Worm (Caenorhabditis elegans): Measurements from ENCODE around the gene T02H6.5.

Gene T02H6.5

ce11 chrII:684811-685210 is at the start of gene T02H6.5:
Gene T02H6.5 (plus strand): TSS chrII:685111.
- no peak for TF ChIP-seq unc-62 (GFP tag; optimal IDR thresholded peaks at IDR 0.05)

ce11 chrII:639467-639866 is 45.4 kb upstream of the T02H6.5 start, which contains the start of gene K07E8.6:
Gene K07E8.6 (minus strand): TSS chrII:639567.
- no peak for TF ChIP-seq unc-62 (GFP tag; optimal IDR thresholded peaks at IDR 0.05)

- no peak for TF ChIP-seq unc-62 (GFP tag; optimal IDR thresholded peaks at IDR 0.05)
These were observed 41.2 kb upstream of the T02H6.5 start for ce11 chrII:643733-644132.

- no peak for TF ChIP-seq unc-62 (GFP tag; optimal IDR thresholded peaks at IDR 0.05)
These were observed 34.4 kb upstream of the T02H6.5 start, which contains the start of the genes K07E8.7 and frpr-14 for ce11 chrII:650321-651005. Gene K07E8.7 (minus strand): TSS chrII:650367. Gene frpr-14 (plus strand): TSS chrII:650955.

ce11 chrII:651324-651723 is 33.6 kb upstream of the T02H6.5 start:
- TF ChIP-seq unc-62 (GFP tag; optimal IDR thresholded peaks at IDR 0.05): no peak

- no peak for TF ChIP-seq unc-62 (GFP tag; optimal IDR thresholded peaks at IDR 0.05)
These were observed 26.5 kb upstream of the T02H6.5 start, which contains the start of gene sdz-24 for ce11 chrII:658369-658768. Gene sdz-24 (plus strand): TSS chrII:658669.

- TF ChIP-seq unc-62 (GFP tag; optimal IDR thresholded peaks at IDR 0.05): no peak
These were observed 23.2 kb upstream of the T02H6.5 start, which contains the start of gene sri-45 for ce11 chrII:661696-662095. Gene sri-45 (minus strand): TSS chrII:661796.

- TF ChIP-seq unc-62 (GFP tag; optimal IDR thresholded peaks at IDR 0.05): no peak
These were observed 17.0 kb upstream of the T02H6.5 start for ce11 chrII:667864-668263.

- no peak for TF ChIP-seq unc-62 (GFP tag; optimal IDR thresholded peaks at IDR 0.05)
These were observed 13.9 kb upstream of the T02H6.5 start, which contains the start of gene sri-46 for ce11 chrII:671025-671424. Gene sri-46 (minus strand): TSS chrII:671125.

ce11 chrII:674116-674515 is 10.8 kb upstream of the T02H6.5 start, which contains the start of gene Y39F10C.3:
Gene Y39F10C.3 (plus strand): TSS chrII:674416.
- no peak for TF ChIP-seq unc-62 (GFP tag; optimal IDR thresholded peaks at IDR 0.05)

- TF ChIP-seq unc-62 (GFP tag; optimal IDR thresholded peaks at IDR 0.05): no peak
These were observed 9.6 kb upstream of the T02H6.5 start, which contains the start of gene Y39F10C.1 for ce11 chrII:675303-675702. Gene Y39F10C.1 (plus strand): TSS chrII:675603.

- no peak for TF ChIP-seq unc-62 (GFP tag; optimal IDR thresholded peaks at IDR 0.05)
These were observed 9.1 kb upstream of the T02H6.5 start for ce11 chrII:675822-676221.

ce11 chrII:678581-678980 is 6.3 kb upstream of the T02H6.5 start, which contains the start of gene T02H6.9:
Gene T02H6.9 (plus strand): TSS chrII:678881.
- TF ChIP-seq unc-62 (GFP tag; optimal IDR thresholded peaks at IDR 0.05): no peak

- no peak for TF ChIP-seq unc-62 (GFP tag; optimal IDR thresholded peaks at IDR 0.05)
These were observed 4.3 kb upstream of the T02H6.5 start, which contains the start of the genes T02H6.10 and T02H6.8 for ce11 chrII:680612-681011. Gene T02H6.10 (minus strand): TSS chrII:680712. Gene T02H6.8 (plus strand): TSS chrII:680832.

ce11 chrII:682326-682725 is 2.6 kb upstream of the T02H6.5 start, which contains the start of gene T02H6.7:
Gene T02H6.7 (plus strand): TSS chrII:682626.
- TF ChIP-seq unc-62 (GFP tag; optimal IDR thresholded peaks at IDR 0.05): no peak

- no peak for TF ChIP-seq unc-62 (GFP tag; optimal IDR thresholded peaks at IDR 0.05)
These were observed 1.4 kb upstream of the T02H6.5 start, which contains the start of gene T02H6.6 for ce11 chrII:683467-683866. Gene T02H6.6 (plus strand): TSS chrII:683767.

ce11 chrII:689749-690148 is 4.8 kb downstream of the T02H6.5 start, which contains the start of gene T02H6.4:
Gene T02H6.4 (plus strand): TSS chrII:690049.
- no peak for TF ChIP-seq unc-62 (GFP tag; optimal IDR thresholded peaks at IDR 0.05)

Measured in whole organism, dauer.